Worm (Caenorhabditis elegans) whole organism, L1 larva: ENCODE measurements around the gene clec-60.

Experiments used
- aly-2 ChIP-seq: fragments of 150-350 bp; optimal IDR thresholded peaks from 2 replicates; lab custom pipeline; 2014; ENCODE audit warnings: missing biosample characterization, missing genetic modification characterization
- ama-1 ChIP-seq: fragments of 150-350 bp; optimal IDR thresholded peaks from 2 replicates; lab custom pipeline; 2014
- blmp-1 ChIP-seq: fragments of 150-350 bp; optimal IDR thresholded peaks from 2 replicates; lab custom pipeline; 2014; ENCODE audit warnings: missing biosample characterization, missing genetic modification characterization
- ets-5 ChIP-seq: fragments of 200-800 bp; sonication (Bioruptor generic); IDR thresholded peaks from 2 replicates; pipeline ENCODE4 v1.3.6; 2022; ENCODE audit warnings: missing genetic modification characterization, missing compliant biosample characterization
- fos-1 ChIP-seq: fragments of 150-350 bp; optimal IDR thresholded peaks from 2 replicates; lab custom pipeline; 2014; ENCODE audit warnings: missing biosample characterization, missing genetic modification characterization
- jun-1 ChIP-seq: fragments of 150-350 bp; optimal IDR thresholded peaks from 2 replicates; lab custom pipeline; 2014; ENCODE audit warnings: missing biosample characterization, missing genetic modification reagents, missing genetic modification characterization
- mep-1 ChIP-seq: fragments of 150-350 bp; optimal IDR thresholded peaks from 2 replicates; lab custom pipeline; 2014; ENCODE audit warnings: missing biosample characterization, missing genetic modification characterization
- nhr-12 ChIP-seq: sonication (generic microtip); optimal IDR thresholded peaks from 2 replicates; lab custom pipeline; 2017; ENCODE audit warnings: missing biosample characterization, missing genetic modification characterization
- nhr-237 ChIP-seq: fragments of 150-350 bp; optimal IDR thresholded peaks from 2 replicates; lab custom pipeline; 2014; ENCODE audit warnings: missing biosample characterization, missing genetic modification characterization
- nhr-76 ChIP-seq: sonication (generic microtip); optimal IDR thresholded peaks from 2 replicates; lab custom pipeline; 2017; ENCODE audit warnings: missing biosample characterization, missing genetic modification characterization
- pqm-1 ChIP-seq: sonication (generic microtip); optimal IDR thresholded peaks from 3 replicates; lab custom pipeline; 2017; ENCODE audit warnings: missing biosample characterization, missing genetic modification characterization
- snpc-4 ChIP-seq: fragments of 150-350 bp; optimal IDR thresholded peaks from 2 replicates; lab custom pipeline; 2014; ENCODE audit warnings: missing biosample characterization, missing genetic modification characterization
- sup-37 ChIP-seq: fragments of 200-800 bp; sonication (Bioruptor generic); optimal IDR thresholded peaks from 2 replicates; lab custom pipeline; 2018; ENCODE audit warnings: mild to moderate bottlenecking, missing genetic modification characterization, missing compliant biosample characterization
- unc-62 ChIP-seq: fragments of 150-350 bp; optimal IDR thresholded peaks from 2 replicates; lab custom pipeline; 2014; ENCODE audit warnings: missing biosample characterization, missing genetic modification reagents, missing genetic modification characterization

- TF ChIP-seq sup-37 (GFP tag; lab: Kevin White, UChicago) = no peak
- TF ChIP-seq pqm-1 (tag; lab: Kevin White, UChicago) = no peak
- TF ChIP-seq ets-5 (GFP tag; lab: Robert Waterston, UW) = no peak
- no peak for TF ChIP-seq mep-1 (tag; lab: Kevin White, UChicago)
- no peak for TF ChIP-seq blmp-1 (tag; lab: Kevin White, UChicago)
- no peak for TF ChIP-seq jun-1 (tag; lab: Kevin White, UChicago)
- TF ChIP-seq unc-62 = no peak
- TF ChIP-seq nhr-237 = no peak
- no peak for TF ChIP-seq snpc-4 (tag; lab: Kevin White, UChicago)
- TF ChIP-seq nhr-12 = no peak
- TF ChIP-seq ama-1 (lab: Kevin White, UChicago) = no peak
- TF ChIP-seq nhr-76 (tag; lab: Kevin White, UChicago) = no peak
- no peak for TF ChIP-seq fos-1
- no peak for TF ChIP-seq aly-2 (tag; lab: Kevin White, UChicago)
These were observed 28.1 kb upstream of the clec-60 start, which contains the start of gene F59B10.2 for ce11 chrII:10509746-10510145.
